Worm (Caenorhabditis elegans) whole organism, L1 larva: ENCODE results near the gene T06E6.10.

Experiments used
- elt-2 ChIP-seq: sonication (generic microtip); optimal IDR thresholded peaks from 2 replicates; lab custom pipeline; 2016; ENCODE audit warnings: missing genetic modification characterization, mild to moderate bottlenecking, inconsistent platforms, missing compliant biosample characterization, missing genetic modification reagents
- fkh-10 ChIP-seq: sonication (generic microtip); optimal IDR thresholded peaks from 2 replicates; lab custom pipeline; 2017; ENCODE audit warnings: missing biosample characterization, missing genetic modification reagents, missing genetic modification characterization
- fos-1 ChIP-seq: fragments of 150-350 bp; optimal IDR thresholded peaks from 2 replicates; lab custom pipeline; 2014; ENCODE audit warnings: missing biosample characterization, missing genetic modification characterization
- lin-35 ChIP-seq, 2 experiments: fragments of 150-350 bp; optimal IDR thresholded peaks; 2 replicates each; lab custom pipeline; 2014; ENCODE audit warnings: missing biosample characterization in 2 of 2, missing genetic modification characterization in 2 of 2, missing genetic modification reagents in 2 of 2
- nhr-77 ChIP-seq: fragments of 150-350 bp; optimal IDR thresholded peaks from 2 replicates; lab custom pipeline; 2014; ENCODE audit warnings: missing biosample characterization, missing genetic modification characterization
- rnt-1 ChIP-seq: sonication (generic microtip); optimal IDR thresholded peaks from 2 replicates; lab custom pipeline; 2016; ENCODE audit warnings: mild to moderate bottlenecking, missing genetic modification characterization, moderate library complexity, missing compliant biosample characterization
- skn-1 ChIP-seq: fragments of 150-350 bp; optimal IDR thresholded peaks from 2 replicates; lab custom pipeline; 2014; ENCODE audit warnings: missing biosample characterization, missing genetic modification characterization
- sptf-1 ChIP-seq: fragments of 150-350 bp; optimal IDR thresholded peaks from 2 replicates; lab custom pipeline; 2014; ENCODE audit warnings: missing biosample characterization, missing genetic modification characterization
- unc-86 ChIP-seq: sonication (generic microtip); optimal IDR thresholded peaks from 2 replicates; lab custom pipeline; 2016; ENCODE audit warnings: missing genetic modification characterization, missing compliant biosample characterization

ce11 chrV:15395347-15395746 is 22.6 kb upstream of the T06E6.10 start, which contains the start of gene cyb-3:
- TF ChIP-seq sptf-1 (tag; lab: Kevin White, UChicago) (no peak), elt-2 (tag; lab: Kevin White, UChicago) (no peak), fos-1 (tag; lab: Kevin White, UChicago) (no peak), fkh-10 (GFP tag; lab: Kevin White, UChicago) (no peak), nhr-77 (tag; lab: Kevin White, UChicago) (no peak), rnt-1 (no peak), lin-35 (GFP tag; optimal IDR thresholded peaks at IDR 0.05; lab: Kevin White, UChicago) (peak in 1 of 2 experiments; percentile 7), unc-86 (tag; lab: Kevin White, UChicago) (no peak), skn-1 (tag; lab: Kevin White, UChicago) (no peak)
